Fruit fly (Drosophila melanogaster): ENCODE measurements around the gene shakB.
A peak's percentile ranks its signal among the peaks of the same experiment; 100 is the strongest.

The shakB gene

dm6 chrX:20821846-20822245 lies 105.0 kb downstream of the shakB start, which contains the start of gene CG15450:
TSS of gene CG15450 (plus strand) at chrX:20822146.
- no peak for TF ChIP-seq EcR (GFP tag; optimal IDR thresholded peaks at IDR 0.05)
- no peak for TF ChIP-seq CG14655 (GFP tag; optimal IDR thresholded peaks at IDR 0.05)
- TF ChIP-seq CG34367 (tag; optimal IDR thresholded peaks at IDR 0.05) = no peak
- no peak for TF ChIP-seq CG10348 (GFP tag; IDR thresholded peaks at IDR 0.05)
- no peak for TF ChIP-seq CG17806 (tag; optimal IDR thresholded peaks at IDR 0.05)
- TF ChIP-seq CG4496 (GFP tag; IDR thresholded peaks at IDR 0.05) = no peak
- no peak for TF ChIP-seq rn (GFP tag; IDR thresholded peaks at IDR 0.05)

dm6 chrX:20797488-20797887 lies 129.4 kb downstream of the shakB start:
- TF ChIP-seq CG14655 (GFP tag; optimal IDR thresholded peaks at IDR 0.05) (no peak), Pif1A (GFP tag; optimal IDR thresholded peaks at IDR 0.05) (no peak), CG15710 (tag; optimal IDR thresholded peaks at IDR 0.05) (no peak), Ets98B (GFP tag; IDR thresholded peaks at IDR 0.05) (no peak), EcR (GFP tag; optimal IDR thresholded peaks at IDR 0.05) (no peak), CG9948 (tag; optimal IDR thresholded peaks at IDR 0.05) (no peak), CG8301 (tag; optimal IDR thresholded peaks at IDR 0.05) (no peak)

dm6 chrX:20781120-20781519 lies 145.7 kb downstream of the shakB start, which contains the start of gene CG32507:
TSS of gene CG32507 (minus strand) at chrX:20781220.
- TF ChIP-seq CG8159 (tag; optimal IDR thresholded peaks at IDR 0.05) = no peak
- no peak for TF ChIP-seq CG34367 (tag; optimal IDR thresholded peaks at IDR 0.05)
- TF ChIP-seq D1 (tag; optimal IDR thresholded peaks at IDR 0.05) = no peak

- TF ChIP-seq D1 (tag; optimal IDR thresholded peaks at IDR 0.05) (no peak), Pif1B (GFP tag; optimal IDR thresholded peaks at IDR 0.05) (no peak), CG15710 (tag; optimal IDR thresholded peaks at IDR 0.05) (no peak), CG17806 (tag; optimal IDR thresholded peaks at IDR 0.05) (no peak), Ets98B (GFP tag; IDR thresholded peaks at IDR 0.05) (no peak), CG14655 (GFP tag; optimal IDR thresholded peaks at IDR 0.05) (no peak), Snoo (tag; optimal IDR thresholded peaks at IDR 0.05) (no peak), CG10348 (GFP tag; IDR thresholded peaks at IDR 0.05) (no peak), gl (tag; optimal IDR thresholded peaks at IDR 0.05) (no peak)
Observed at dm6 chrX:20776281-20776680, 150.6 kb downstream of the shakB start.

- no peak for TF ChIP-seq CG32121 (GFP tag; IDR thresholded peaks at IDR 0.05)
- no peak for TF ChIP-seq Pif1B (GFP tag; optimal IDR thresholded peaks at IDR 0.05)
- TF ChIP-seq CG12605 (GFP tag; IDR thresholded peaks at IDR 0.05) = no peak
- no peak for TF ChIP-seq D1 (tag; optimal IDR thresholded peaks at IDR 0.05)
- TF ChIP-seq gl (tag; optimal IDR thresholded peaks at IDR 0.05) = no peak
- TF ChIP-seq CG4496 (GFP tag; IDR thresholded peaks at IDR 0.05) = no peak
- TF ChIP-seq CG9948 (tag; optimal IDR thresholded peaks at IDR 0.05) = no peak
- TF ChIP-seq Pif1A (GFP tag; optimal IDR thresholded peaks at IDR 0.05) = no peak
- TF ChIP-seq EcR (GFP tag; optimal IDR thresholded peaks at IDR 0.05) = no peak
Observed at dm6 chrX:20760444-20760843, 166.4 kb downstream of the shakB start.

dm6 chrX:20756938-20757337 lies 169.9 kb downstream of the shakB start:
- TF ChIP-seq EcR (GFP tag; optimal IDR thresholded peaks at IDR 0.05) (no peak), CG17806 (tag; optimal IDR thresholded peaks at IDR 0.05) (no peak), CG9948 (tag; optimal IDR thresholded peaks at IDR 0.05) (no peak), Ets98B (GFP tag; IDR thresholded peaks at IDR 0.05) (no peak), D1 (tag; optimal IDR thresholded peaks at IDR 0.05) (no peak), Pif1A (GFP tag; optimal IDR thresholded peaks at IDR 0.05) (no peak), CG14655 (GFP tag; optimal IDR thresholded peaks at IDR 0.05) (no peak)

dm6 chrX:20756447-20756846 lies 170.4 kb downstream of the shakB start:
- TF ChIP-seq CG8159 (tag; optimal IDR thresholded peaks at IDR 0.05) (peak; percentile 15), Pif1B (GFP tag; optimal IDR thresholded peaks at IDR 0.05) (no peak)

- no peak for TF ChIP-seq CG13204 (GFP tag; optimal IDR thresholded peaks at IDR 0.05)
- no peak for TF ChIP-seq Snoo (tag; optimal IDR thresholded peaks at IDR 0.05)
- TF ChIP-seq CG8301 (tag; optimal IDR thresholded peaks at IDR 0.05) = no peak
- no peak for TF ChIP-seq fd96Ca (GFP tag; IDR thresholded peaks at IDR 0.05)
- no peak for TF ChIP-seq CG14655 (GFP tag; optimal IDR thresholded peaks at IDR 0.05)
- TF ChIP-seq D1 (tag; optimal IDR thresholded peaks at IDR 0.05) = no peak
- no peak for TF ChIP-seq CG34367 (tag; optimal IDR thresholded peaks at IDR 0.05)
- TF ChIP-seq CG12605 (GFP tag; IDR thresholded peaks at IDR 0.05) = no peak
- no peak for TF ChIP-seq CG9948 (tag; optimal IDR thresholded peaks at IDR 0.05)
- no peak for TF ChIP-seq rn (GFP tag; IDR thresholded peaks at IDR 0.05)
- TF ChIP-seq EcR (GFP tag; optimal IDR thresholded peaks at IDR 0.05) = no peak
- TF ChIP-seq CG15710 (tag; optimal IDR thresholded peaks at IDR 0.05) = no peak
- no peak for TF ChIP-seq CG8159 (tag; optimal IDR thresholded peaks at IDR 0.05)
- no peak for TF ChIP-seq CG32121 (GFP tag; IDR thresholded peaks at IDR 0.05)
- TF ChIP-seq CG17806 (tag; optimal IDR thresholded peaks at IDR 0.05) = no peak
- no peak for TF ChIP-seq CG10348 (GFP tag; IDR thresholded peaks at IDR 0.05)
- TF ChIP-seq Pif1A (GFP tag; optimal IDR thresholded peaks at IDR 0.05) = no peak
- TF ChIP-seq Ets98B (GFP tag; IDR thresholded peaks at IDR 0.05) = no peak
- TF ChIP-seq gl (tag; optimal IDR thresholded peaks at IDR 0.05) = no peak
- TF ChIP-seq Pif1B (GFP tag; optimal IDR thresholded peaks at IDR 0.05) = no peak
Observed at dm6 chrX:20753124-20753523, 173.7 kb downstream of the shakB start.

Measured in whole organism, pupa.